Fruit fly (Drosophila melanogaster): ENCODE measurements around the gene CG8861.

CG8861 gene

dm6 chr3R:9321470-9321869 lies 6.8 kb downstream of the CG8861 start, which contains the start of gene HP1e:
HP1e (plus strand) TSS chr3R:9321770.
- TF ChIP-seq Myc (optimal IDR thresholded peaks at IDR 0.05) (no peak), ttk (optimal IDR thresholded peaks at IDR 0.05) (no peak), Sin3A (optimal IDR thresholded peaks at IDR 0.05) (no peak), h (optimal IDR thresholded peaks at IDR 0.05) (no peak), insv (optimal IDR thresholded peaks at IDR 0.05) (no peak), psq (optimal IDR thresholded peaks at IDR 0.05) (no peak)

DNA sequence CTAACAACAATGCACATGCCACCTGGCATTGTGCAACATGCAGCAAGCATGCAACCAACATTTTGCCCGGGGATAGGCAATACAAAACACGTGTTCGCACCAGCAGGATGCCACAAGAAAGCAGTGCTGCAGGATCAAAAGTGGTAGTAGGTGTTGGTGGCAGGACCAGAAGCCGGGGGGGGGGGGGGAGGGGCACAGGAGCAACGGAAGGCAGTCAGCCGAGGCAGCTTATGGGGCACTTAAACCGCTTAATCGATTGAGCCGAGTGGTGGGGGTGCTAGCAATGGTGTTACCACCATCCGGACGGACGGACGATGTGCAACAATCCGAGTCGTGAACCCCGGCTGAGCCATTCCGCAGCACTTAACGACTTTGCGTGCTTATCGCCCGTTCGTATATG lies 31.1 kb downstream of the CG8861 start:
- TF ChIP-seq Myc (optimal IDR thresholded peaks at IDR 0.05) (no peak), ttk (optimal IDR thresholded peaks at IDR 0.05) (no peak), Sin3A (optimal IDR thresholded peaks at IDR 0.05) (no peak), insv (optimal IDR thresholded peaks at IDR 0.05) (no peak), psq (optimal IDR thresholded peaks at IDR 0.05) (no peak), h (optimal IDR thresholded peaks at IDR 0.05) (no peak)

dm6 chr3R:9287710-9288109 lies 40.6 kb downstream of the CG8861 start:
- TF ChIP-seq h (optimal IDR thresholded peaks at IDR 0.05) (no peak), insv (optimal IDR thresholded peaks at IDR 0.05) (no peak), ttk (optimal IDR thresholded peaks at IDR 0.05) (no peak), psq (optimal IDR thresholded peaks at IDR 0.05) (no peak), Myc (optimal IDR thresholded peaks at IDR 0.05) (no peak), Sin3A (optimal IDR thresholded peaks at IDR 0.05) (no peak)

dm6 chr3R:9266765-9267164 lies 61.5 kb downstream of the CG8861 start, which contains the start of the genes TrpRS and Vps16A:
TrpRS (minus strand) TSS chr3R:9266904.
Vps16A (plus strand) TSS chr3R:9267019.
- TF ChIP-seq Myc (optimal IDR thresholded peaks at IDR 0.05) (no peak), ttk (optimal IDR thresholded peaks at IDR 0.05) (no peak), Sin3A (optimal IDR thresholded peaks at IDR 0.05) (no peak), psq (optimal IDR thresholded peaks at IDR 0.05) (no peak), h (optimal IDR thresholded peaks at IDR 0.05) (no peak), insv (optimal IDR thresholded peaks at IDR 0.05) (no peak)

DNA sequence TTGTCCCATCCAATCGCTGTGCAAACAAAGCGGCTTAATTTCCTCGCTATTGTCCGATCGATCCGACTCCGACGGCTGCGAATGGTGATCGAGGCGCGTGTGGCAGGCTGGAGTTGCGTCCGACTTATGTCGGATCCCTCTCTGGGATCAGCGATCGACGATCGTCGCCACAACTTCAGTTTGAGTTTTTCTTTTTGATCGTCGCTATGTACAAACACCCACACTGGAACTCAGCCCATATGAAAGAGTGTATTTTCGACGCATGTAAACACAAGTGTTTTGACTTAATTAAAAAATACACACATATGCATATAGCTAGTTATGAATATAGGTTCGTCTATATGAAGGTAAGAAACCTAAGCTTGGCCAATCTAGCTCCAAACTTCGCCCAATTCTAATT lies 64.3 kb downstream of the CG8861 start, which contains the start of gene sage:
Gene sage, minus strand, starts transcription at position 101 of the 400 bp plus-strand sequence.
- no peak for TF ChIP-seq h (optimal IDR thresholded peaks at IDR 0.05)
- no peak for TF ChIP-seq psq (optimal IDR thresholded peaks at IDR 0.05)
- TF ChIP-seq insv (optimal IDR thresholded peaks at IDR 0.05), result no peak
- no peak for TF ChIP-seq ttk (optimal IDR thresholded peaks at IDR 0.05)
- TF ChIP-seq Myc (optimal IDR thresholded peaks at IDR 0.05), result no peak
- TF ChIP-seq Sin3A (optimal IDR thresholded peaks at IDR 0.05), result no peak

- no peak for TF ChIP-seq Myc (optimal IDR thresholded peaks at IDR 0.05)
- no peak for TF ChIP-seq ttk (optimal IDR thresholded peaks at IDR 0.05)
- no peak for TF ChIP-seq psq (optimal IDR thresholded peaks at IDR 0.05)
- TF ChIP-seq insv (optimal IDR thresholded peaks at IDR 0.05), result no peak
Measured at dm6 chr3R:9260421-9260973, 67.8 kb downstream of the CG8861 start, which contains the start of gene ATP6AP2. ATP6AP2 (plus strand) TSS chr3R:9260638.

- TF ChIP-seq psq (optimal IDR thresholded peaks at IDR 0.05) (no peak), ttk (optimal IDR thresholded peaks at IDR 0.05) (no peak), h (optimal IDR thresholded peaks at IDR 0.05) (no peak), Myc (optimal IDR thresholded peaks at IDR 0.05) (no peak), insv (optimal IDR thresholded peaks at IDR 0.05) (no peak), Sin3A (optimal IDR thresholded peaks at IDR 0.05) (no peak)
Measured at dm6 chr3R:9258252-9259225, 69.8 kb downstream of the CG8861 start, which contains the start of the genes Ibf2 and Ibf1. Ibf2 (minus strand) TSS chr3R:9258501. Ibf1 (plus strand) TSS chr3R:9258964.

DNA sequence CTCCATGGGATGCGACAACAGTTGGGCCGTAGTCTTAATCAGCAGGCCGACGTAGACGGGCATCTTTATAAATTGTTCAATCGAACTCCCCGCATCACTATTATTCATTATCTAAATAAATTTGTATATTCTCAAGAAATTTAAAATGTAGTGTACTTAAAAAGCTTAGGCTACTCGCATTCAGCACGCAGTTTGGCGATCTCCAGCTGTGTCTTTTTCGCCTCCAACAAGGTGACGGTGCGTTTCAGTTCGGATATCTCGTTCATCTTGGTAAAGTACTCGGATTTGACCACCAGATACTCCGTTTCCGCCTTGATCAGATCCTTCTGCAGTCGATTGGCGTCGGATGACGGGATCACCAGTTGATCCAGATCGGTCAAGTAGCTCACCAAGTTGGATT lies 70.7 kb downstream of the CG8861 start, which contains the start of gene CG16736:
Gene CG16736, minus strand, starts transcription at position 101 of the 400 bp plus-strand sequence.
- TF ChIP-seq psq (optimal IDR thresholded peaks at IDR 0.05) (no peak), insv (optimal IDR thresholded peaks at IDR 0.05) (no peak), Sin3A (optimal IDR thresholded peaks at IDR 0.05) (no peak)

dm6 chr3R:9254798-9255197 lies 73.5 kb downstream of the CG8861 start, which contains the start of gene CG16734:
CG16734 (plus strand) TSS chr3R:9255052.
- TF ChIP-seq insv (optimal IDR thresholded peaks at IDR 0.05) (no peak), Myc (optimal IDR thresholded peaks at IDR 0.05) (no peak), ttk (optimal IDR thresholded peaks at IDR 0.05) (no peak), h (optimal IDR thresholded peaks at IDR 0.05) (no peak), Sin3A (optimal IDR thresholded peaks at IDR 0.05) (no peak), psq (optimal IDR thresholded peaks at IDR 0.05) (no peak)

- no peak for TF ChIP-seq Myc (optimal IDR thresholded peaks at IDR 0.05)
- no peak for TF ChIP-seq insv (optimal IDR thresholded peaks at IDR 0.05)
- TF ChIP-seq psq (optimal IDR thresholded peaks at IDR 0.05), result no peak
- TF ChIP-seq Sin3A (optimal IDR thresholded peaks at IDR 0.05), result no peak
- TF ChIP-seq ttk (optimal IDR thresholded peaks at IDR 0.05), result no peak
- TF ChIP-seq h (optimal IDR thresholded peaks at IDR 0.05), result no peak
Measured at dm6 chr3R:9251543-9251942, 76.8 kb downstream of the CG8861 start, which contains the start of gene St2. St2 (plus strand) TSS chr3R:9251843.

DNA sequence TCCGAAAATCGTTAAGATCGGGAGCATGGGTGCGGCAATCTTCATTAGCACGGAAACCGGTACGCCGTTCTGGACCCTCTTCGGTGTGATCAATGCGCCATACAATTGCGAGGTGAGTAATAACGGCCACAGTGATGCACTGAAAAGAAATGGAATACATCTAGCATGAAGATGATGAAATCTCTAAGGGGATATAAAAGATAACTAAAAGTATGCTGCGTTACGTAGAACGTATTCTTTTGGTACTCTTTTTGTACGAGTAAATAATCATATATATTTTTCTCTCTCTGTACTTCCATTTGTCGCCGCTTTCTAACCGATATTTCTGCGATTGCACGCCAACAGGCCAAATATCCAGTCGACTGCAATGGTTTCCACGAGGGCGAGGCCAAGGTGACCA lies 77.4 kb downstream of the CG8861 start:
- TF ChIP-seq h (optimal IDR thresholded peaks at IDR 0.05) (no peak), Sin3A (optimal IDR thresholded peaks at IDR 0.05) (no peak), insv (optimal IDR thresholded peaks at IDR 0.05) (no peak), psq (optimal IDR thresholded peaks at IDR 0.05) (no peak), Myc (optimal IDR thresholded peaks at IDR 0.05) (no peak), ttk (optimal IDR thresholded peaks at IDR 0.05) (no peak)

dm6 chr3R:9249736-9250044 lies 78.6 kb downstream of the CG8861 start:
- TF ChIP-seq h (optimal IDR thresholded peaks at IDR 0.05), result no peak
- no peak for TF ChIP-seq Myc (optimal IDR thresholded peaks at IDR 0.05)
- no peak for TF ChIP-seq insv (optimal IDR thresholded peaks at IDR 0.05)
- TF ChIP-seq ttk (optimal IDR thresholded peaks at IDR 0.05), result no peak
- TF ChIP-seq psq (optimal IDR thresholded peaks at IDR 0.05), result no peak
